Fruit fly (Drosophila melanogaster) whole organism, embryonic: ENCODE data around the gene Pcmt.

Source experiments
- CG10209 ChIP-seq: fragments of 200-800 bp; sonication (Bioruptor generic); optimal IDR thresholded peaks from 3 replicates; lab custom pipeline; 2017; ENCODE audit warnings: missing biosample characterization, mild to moderate bottlenecking, missing genetic modification characterization, missing genetic modification reagents
- CG11695 ChIP-seq: fragments of 200-800 bp; sonication (Bioruptor generic); IDR thresholded peaks from 3 replicates; pipeline ENCODE4 v1.3.6; 2022; ENCODE audit warnings: missing biosample characterization, missing genetic modification characterization
- CG12104 ChIP-seq: fragments of 200-800 bp; sonication (Bioruptor generic); optimal IDR thresholded peaks from 3 replicates; lab custom pipeline; 2016; ENCODE audit warnings: missing biosample characterization, missing genetic modification characterization
- CG17829 ChIP-seq: fragments of 200-800 bp; optimal IDR thresholded peaks from 2 replicates; lab custom pipeline; 2019; ENCODE audit warnings: missing biosample characterization, mild to moderate bottlenecking, missing genetic modification characterization, moderate library complexity
- CG8388 ChIP-seq: fragments of 200-800 bp; sonication (Bioruptor generic); optimal IDR thresholded peaks from 2 replicates; lab custom pipeline; 2019; ENCODE audit warnings: missing biosample characterization, mild to moderate bottlenecking, missing genetic modification characterization, moderate library complexity
- CHES-1-like ChIP-seq: fragments of 200-800 bp; sonication (Bioruptor generic); optimal IDR thresholded peaks from 2 replicates; lab custom pipeline; 2016; ENCODE audit warnings: missing biosample characterization, missing genetic modification characterization
- chinmo ChIP-seq: fragments of 200-800 bp; sonication (Bioruptor generic); IDR thresholded peaks from 4 replicates; pipeline ENCODE4 v1.3.6; 2022; ENCODE audit warnings: missing biosample characterization, missing genetic modification characterization; ENCODE audit not compliant: partially characterized antibody
- gsb-n ChIP-seq: fragments of 200-800 bp; sonication (Bioruptor generic); optimal IDR thresholded peaks from 3 replicates; lab custom pipeline; 2018; ENCODE audit warnings: missing biosample characterization, mild to moderate bottlenecking, missing genetic modification characterization
- jigr1 ChIP-seq: fragments of 200-800 bp; sonication (Bioruptor generic); IDR thresholded peaks from 3 replicates; pipeline ENCODE4 v1.3.6; 2022; ENCODE audit warnings: missing biosample characterization, missing genetic modification characterization
- lola ChIP-seq, 3 experiments: fragments of >200 bp in 2 of 3; fragments of 200-800 bp in 1 of 3; sonication (Bioruptor generic) in 1 of 3; optimal IDR thresholded peaks; 2 replicates each; lab custom pipeline; 2017 to 2019; ENCODE audit warnings: missing biosample characterization in 3 of 3, missing genetic modification characterization in 3 of 3, mild to moderate bottlenecking in 1 of 3, moderate library complexity in 1 of 3

dm6 chr3R:5571756-5572155 is 17.6 kb upstream of the Pcmt start:
- TF ChIP-seq CG11695 (GFP tag; lab: Robert Waterston, UW), result no peak
- no peak for TF ChIP-seq CHES-1-like (GFP tag; lab: Kevin White, UChicago)
- no peak for TF ChIP-seq CG12104 (GFP tag; lab: Kevin White, UChicago)
- no peak for TF ChIP-seq lola (GFP tag; optimal IDR thresholded peaks at IDR 0.05; lab: Kevin White, UChicago)
- TF ChIP-seq gsb-n (tag; lab: Kevin White, UChicago), result no peak
- TF ChIP-seq CG17829 (tag; lab: Kevin White, UChicago), result no peak
- no peak for TF ChIP-seq chinmo
- no peak for TF ChIP-seq CG8388 (GFP tag; lab: Kevin White, UChicago)
- TF ChIP-seq CG10209 (GFP tag; lab: Kevin White, UChicago), result no peak
- TF ChIP-seq jigr1, result no peak
